Fruit fly (Drosophila melanogaster) whole organism, wandering third instar larva: ENCODE measurements around the gene RPA1.

Source experiments
- Abd-B ChIP-seq: fragments of >200 bp; optimal IDR thresholded peaks from 2 replicates; lab custom pipeline; 2017; ENCODE audit warnings: missing biosample characterization, missing genetic modification characterization
- CG9705 ChIP-seq: fragments of 200-800 bp; sonication (Bioruptor generic); optimal IDR thresholded peaks from 2 replicates; lab custom pipeline; 2018; ENCODE audit warnings: missing biosample characterization, mild to moderate bottlenecking, missing genetic modification characterization
- Dfd ChIP-seq: fragments of >200 bp; optimal IDR thresholded peaks from 2 replicates; lab custom pipeline; 2017; ENCODE audit warnings: missing biosample characterization, missing genetic modification characterization
- Vsx2 ChIP-seq: fragments of 200-300, 225-300 bp; sonication (Bioruptor generic); optimal IDR thresholded peaks from 2 replicates; lab custom pipeline; 2018; ENCODE audit warnings: missing biosample characterization, missing genetic modification characterization; ENCODE audit not compliant: partially characterized antibody
- brk ChIP-seq: fragments of 200-800 bp; sonication (Bioruptor generic); optimal IDR thresholded peaks from 2 replicates; lab custom pipeline; 2016; ENCODE audit warnings: missing biosample characterization, mild to moderate bottlenecking, missing genetic modification characterization
- h ChIP-seq: fragments of 200-800 bp; sonication (Bioruptor generic); optimal IDR thresholded peaks from 3 replicates; lab custom pipeline; 2016; ENCODE audit warnings: missing biosample characterization, mild to moderate bottlenecking, missing genetic modification characterization

- TF ChIP-seq h (GFP tag; lab: Kevin White, UChicago) (no peak), brk (GFP tag; lab: Kevin White, UChicago) (no peak), Dfd (GFP tag; lab: Kevin White, UChicago) (no peak), CG9705 (GFP tag; lab: Kevin White, UChicago) (no peak), Vsx2 (GFP tag; lab: Kevin White, UChicago) (no peak), Abd-B (GFP tag; lab: Kevin White, UChicago) (no peak)
Observed at dm6 chr3R:8292034-8292433, 27.8 kb upstream of the RPA1 start, which contains the start of gene CG31463.
